Worm (Caenorhabditis elegans): ENCODE measurements around the gene C28H8.2.

- TF ChIP-seq lin-39 (tag; optimal IDR thresholded peaks at IDR 0.05): no peak
- no peak for TF ChIP-seq pag-3 (tag; optimal IDR thresholded peaks at IDR 0.05; ENCODE audit: borderline replicate concordance, insufficient read depth)
Observed at ce11 chrIII:5967640-5968039, 47.5 kb downstream of the C28H8.2 start.
